Worm (Caenorhabditis elegans): Measurements from ENCODE around the gene ZK512.7.

DNA sequence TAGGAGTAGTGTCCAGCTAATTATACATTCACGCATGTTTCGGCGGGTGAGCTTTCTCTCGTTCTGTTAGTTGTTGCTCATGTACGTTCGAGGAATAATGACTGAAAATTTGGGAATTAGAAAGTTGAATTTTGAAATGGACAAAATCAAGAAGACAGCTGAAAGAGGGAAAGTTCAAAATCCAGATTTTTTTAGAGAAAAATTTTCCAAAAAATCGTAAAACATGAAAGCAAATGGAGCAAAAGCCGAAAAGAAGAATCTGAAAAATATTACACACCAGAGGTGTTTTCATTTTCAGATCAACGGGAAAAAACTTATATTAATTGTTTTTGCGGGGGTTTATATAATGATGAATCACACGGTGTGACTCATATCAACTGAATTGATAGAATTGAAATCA is 34.2 kb upstream of the ZK512.7 start, which contains the start of gene ina-1:
- TF ChIP-seq ztf-11 (tag; optimal IDR thresholded peaks at IDR 0.05) (no peak), Y75B8A.6 (GFP tag; IDR thresholded peaks at IDR 0.05) (no peak), jun-1 (tag; optimal IDR thresholded peaks at IDR 0.05) (no peak)

All from whole organism, L4 larva.